Fruit fly (Drosophila melanogaster): ENCODE data around the gene Tsp86D.
A peak's percentile ranks its signal among the peaks of the same experiment; 100 is the strongest.

Gene Tsp86D

dm6 chr3R:10868427-10868962 is at the start of gene Tsp86D, which contains the start of gene SelR:
Gene Tsp86D (plus strand): TSS chr3R:10868708.
Gene SelR (minus strand): TSS chr3R:10868642.
- TF ChIP-seq tll (GFP tag; optimal IDR thresholded peaks at IDR 0.05) (peak in 1 of 2 experiments; percentile 8), gt (GFP tag; IDR thresholded peaks at IDR 0.05) (no peak), Side (GFP tag; optimal IDR thresholded peaks at IDR 0.05) (no peak), Aef1 (GFP tag; IDR thresholded peaks at IDR 0.05) (no peak), Jarid2 (GFP tag; optimal IDR thresholded peaks at IDR 0.05) (peak; percentile 47), sim (GFP tag; IDR thresholded peaks at IDR 0.05) (no peak), wdn (GFP tag; IDR thresholded peaks at IDR 0.05) (no peak), CG13296 (GFP tag; optimal IDR thresholded peaks at IDR 0.05) (peak; percentile 73), vvl (GFP tag; IDR thresholded peaks at IDR 0.05) (peak; percentile 33), NFAT (GFP tag; IDR thresholded peaks at IDR 0.05) (0 out of 2 replicates have a peak, but pooled peaks have one; percentile 27), CG3163 (GFP tag; optimal IDR thresholded peaks at IDR 0.05) (no peak), nmo (GFP tag; optimal IDR thresholded peaks at IDR 0.05) (peak; percentile 72), CG17829 (tag; optimal IDR thresholded peaks at IDR 0.05) (peak; percentile 75), pb (GFP tag; optimal IDR thresholded peaks at IDR 0.05) (no peak), CG9797 (GFP tag; optimal IDR thresholded peaks at IDR 0.05) (peak; percentile 95), CG7372 (GFP tag; IDR thresholded peaks at IDR 0.05) (no peak), Adf1 (GFP tag; IDR thresholded peaks at IDR 0.05) (peak; percentile 26; the same call in 1 of the 2 replicates), aop (GFP tag; IDR thresholded peaks at IDR 0.05) (no peak), gsb (GFP tag; IDR thresholded peaks at IDR 0.05) (no peak), usp (GFP tag; optimal IDR thresholded peaks at IDR 0.05) (no peak), CG10366 (GFP tag; IDR thresholded peaks at IDR 0.05) (no peak), kay (GFP tag; optimal IDR thresholded peaks at IDR 0.05) (no peak), CG2120 (GFP tag; optimal IDR thresholded peaks at IDR 0.05) (no peak), bbx (GFP tag; IDR thresholded peaks at IDR 0.05; ENCODE audit: partially characterized antibody) (peak; percentile 68), Nf-YA (GFP tag; IDR thresholded peaks at IDR 0.05) (0 out of 2 replicates have a peak, but pooled peaks have one; percentile 11), CG2116 (GFP tag; optimal IDR thresholded peaks at IDR 0.05) (peak; percentile 45), crp (GFP tag; optimal IDR thresholded peaks at IDR 0.05) (peak; percentile 96 to 100), CG7745 (tag; optimal IDR thresholded peaks at IDR 0.05) (no peak), CG17186 (GFP tag; optimal IDR thresholded peaks at IDR 0.05) (peak; percentile 58), shn (GFP tag; optimal IDR thresholded peaks at IDR 0.05) (no peak), en (GFP tag; optimal IDR thresholded peaks at IDR 0.05) (no peak), CG31441 (GFP tag; IDR thresholded peaks at IDR 0.05) (peak; percentile 52; the same call in 1 of the 2 replicates), Drgx (GFP tag; IDR thresholded peaks at IDR 0.05) (no peak), Fer1 (GFP tag; optimal IDR thresholded peaks at IDR 0.05) (peak; percentile 74), twi (tag; optimal IDR thresholded peaks at IDR 0.05) (no peak), pum (GFP tag; optimal IDR thresholded peaks at IDR 0.05) (no peak), Atf6 (GFP tag; IDR thresholded peaks at IDR 0.05) (peak; percentile 32; the same call in 1 of the 2 replicates), gcm2 (GFP tag; optimal IDR thresholded peaks at IDR 0.05) (no peak), CG9876 (GFP tag; optimal IDR thresholded peaks at IDR 0.05) (no peak), Lhr (GFP tag; optimal IDR thresholded peaks at IDR 0.05) (peak; percentile 7), D (optimal IDR thresholded peaks at IDR 0.05) (no peak), D (GFP tag; optimal IDR thresholded peaks at IDR 0.05) (no peak), nau (GFP tag; optimal IDR thresholded peaks at IDR 0.05) (peak; percentile 89), pita (GFP tag; optimal IDR thresholded peaks at IDR 0.05) (no peak), CG9817 (tag; optimal IDR thresholded peaks at IDR 0.05) (no peak), Ssrp (tag; optimal IDR thresholded peaks at IDR 0.05) (no peak), GATAe (GFP tag; conservative IDR thresholded peaks at IDR 0.05) (no peak; the same call in 1 of the 2 replicates), CG17328 (GFP tag; IDR thresholded peaks at IDR 0.05) (no peak), CkIIα-i1 (GFP tag; IDR thresholded peaks at IDR 0.05) (no peak), CG6175 (GFP tag; IDR thresholded peaks at IDR 0.05) (no peak), Meics (GFP tag; optimal IDR thresholded peaks at IDR 0.05) (peak; percentile 37)

Measured in whole organism, embryonic.